Fruit fly (Drosophila melanogaster) S2 (cell line): Measurements from ENCODE around the gene sdt.

Source experiments
- CG8478 ChIP-seq: fragments of >200 bp; optimal IDR thresholded peaks from 2 replicates; lab custom pipeline; 2018
- CTCF ChIP-seq, 2 experiments: fragments of >200 bp; optimal IDR thresholded peaks; 2 replicates each; lab custom pipeline; 2018

- TF ChIP-seq CTCF (optimal IDR thresholded peaks at IDR 0.05; lab: Kevin White, UChicago) (no peak), CG8478 (no peak)
Measured at dm6 chrX:8196157-8196526, 17.8 kb downstream of the sdt start.
